Fruit fly (Drosophila melanogaster): ENCODE results near the gene CG34175.

Gene CG34175

DNA sequence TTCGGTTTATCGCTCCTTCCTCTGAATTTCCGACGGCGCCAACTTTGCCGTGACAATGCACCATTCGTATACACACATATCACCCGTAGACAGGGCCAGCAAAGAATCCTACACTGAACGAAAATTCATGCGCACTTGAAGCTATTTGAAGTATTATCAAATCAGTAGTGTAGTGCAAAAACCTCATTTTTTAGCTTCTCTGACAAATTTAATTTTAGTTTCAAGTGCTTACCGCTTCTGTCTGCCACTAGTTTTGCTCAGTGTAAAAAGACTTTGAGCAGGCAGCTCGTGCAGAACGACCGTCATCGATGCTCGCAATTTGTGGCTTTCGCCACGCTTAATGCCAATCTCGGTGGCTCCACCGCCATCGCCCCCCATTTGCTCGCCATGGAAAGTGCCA, 47.0 kb downstream of the CG34175 start (continued):
- TF ChIP-seq zen (tag; optimal IDR thresholded peaks at IDR 0.05): peak; percentile 56
- peak; percentile 18 for TF ChIP-seq CG8089 (GFP tag; optimal IDR thresholded peaks at IDR 0.05)
- TF ChIP-seq CG7963 (GFP tag; IDR thresholded peaks at IDR 0.05; ENCODE audit: partially characterized antibody): no peak
- peak; percentile 32 for TF ChIP-seq Hr3 (GFP tag; optimal IDR thresholded peaks at IDR 0.05)
- peak; percentile 21 for TF ChIP-seq lilli (GFP tag; optimal IDR thresholded peaks at IDR 0.05)
- TF ChIP-seq ERR (GFP tag; optimal IDR thresholded peaks at IDR 0.05): peak; percentile 22
- TF ChIP-seq Aef1 (GFP tag; IDR thresholded peaks at IDR 0.05): peak; percentile 38; the same call in 1 of the 3 replicates
- no peak for TF ChIP-seq CG7987 (GFP tag; optimal IDR thresholded peaks at IDR 0.05)
- peak; percentile 55 for TF ChIP-seq CG12769 (tag; optimal IDR thresholded peaks at IDR 0.05)
- no peak for TF ChIP-seq unpg (GFP tag; optimal IDR thresholded peaks at IDR 0.05)
- TF ChIP-seq pb (GFP tag; optimal IDR thresholded peaks at IDR 0.05): peak; percentile 34
- TF ChIP-seq Nf-YA (GFP tag; IDR thresholded peaks at IDR 0.05): peak; percentile 38; the same call in 1 of the 2 replicates
- peak; percentile 5 for TF ChIP-seq her (GFP tag; optimal IDR thresholded peaks at IDR 0.05)
- no peak for TF ChIP-seq CG10959 (GFP tag; IDR thresholded peaks at IDR 0.05)
- peak; percentile 45; the same call in 1 of the 2 replicates for TF ChIP-seq CG3847 (GFP tag; IDR thresholded peaks at IDR 0.05)
- peak; percentile 35 for TF ChIP-seq CG10979 (tag; optimal IDR thresholded peaks at IDR 0.05)
- TF ChIP-seq CG31388 (GFP tag; optimal IDR thresholded peaks at IDR 0.05): no peak
- TF ChIP-seq Meics (GFP tag; optimal IDR thresholded peaks at IDR 0.05): peak; percentile 21
- TF ChIP-seq CG6654 (GFP tag; optimal IDR thresholded peaks at IDR 0.05): no peak
- peak; percentile 59; the same call in 1 of the 2 replicates for TF ChIP-seq CG17328 (GFP tag; IDR thresholded peaks at IDR 0.05)
- no peak for TF ChIP-seq CG18764 (GFP tag; optimal IDR thresholded peaks at IDR 0.05)
- TF ChIP-seq vfl (GFP tag; optimal IDR thresholded peaks at IDR 0.05): peak; percentile 24
- TF ChIP-seq CG10209 (GFP tag; optimal IDR thresholded peaks at IDR 0.05): peak; percentile 51
- TF ChIP-seq zen2 (GFP tag; IDR thresholded peaks at IDR 0.05; ENCODE audit: partially characterized antibody): no peak
- 0 out of 2 replicates have a peak, but pooled peaks have one; percentile 44 for TF ChIP-seq chm (GFP tag; IDR thresholded peaks at IDR 0.05)
- peak; percentile 19 for TF ChIP-seq Atf-2 (GFP tag; optimal IDR thresholded peaks at IDR 0.05)
- TF ChIP-seq Blimp-1 (GFP tag; optimal IDR thresholded peaks at IDR 0.05): peak; percentile 42
- peak; percentile 16 for TF ChIP-seq org-1 (GFP tag; optimal IDR thresholded peaks at IDR 0.05)
- no peak for TF ChIP-seq knrl (GFP tag; IDR thresholded peaks at IDR 0.05; ENCODE audit: partially characterized antibody)
- peak; percentile 11; the same call in 1 of the 2 replicates for TF ChIP-seq CG9215 (GFP tag; IDR thresholded peaks at IDR 0.05)
- no peak for TF ChIP-seq CG5180 (GFP tag; optimal IDR thresholded peaks at IDR 0.05)
- TF ChIP-seq CG34422 (GFP tag; IDR thresholded peaks at IDR 0.05): 0 out of 3 replicates have a peak, but pooled peaks have one; percentile 44
- TF ChIP-seq CG2889 (GFP tag; IDR thresholded peaks at IDR 0.05): 0 out of 3 replicates have a peak, but pooled peaks have one; percentile 47
- TF ChIP-seq hkb (optimal IDR thresholded peaks at IDR 0.05): no peak
- TF ChIP-seq hkb (GFP tag; IDR thresholded peaks at IDR 0.05): peak; percentile 63
- TF ChIP-seq CG13424 (tag; optimal IDR thresholded peaks at IDR 0.05): peak; percentile 16
- TF ChIP-seq HLH54F (GFP tag; optimal IDR thresholded peaks at IDR 0.05): peak; percentile 9
- no peak for TF ChIP-seq fd64A (GFP tag; optimal IDR thresholded peaks at IDR 0.05)
- peak; percentile 35 for TF ChIP-seq grau (tag; optimal IDR thresholded peaks at IDR 0.05)
- TF ChIP-seq otp (GFP tag; IDR thresholded peaks at IDR 0.05): peak; percentile 67; the same call in 1 of the 3 replicates
- TF ChIP-seq CG11456 (GFP tag; IDR thresholded peaks at IDR 0.05): peak; percentile 60; the same call in 1 of the 3 replicates
- TF ChIP-seq Abd-B (GFP tag; optimal IDR thresholded peaks at IDR 0.05): peak; percentile 18
- no peak for TF ChIP-seq caup (GFP tag; optimal IDR thresholded peaks at IDR 0.05; ENCODE audit: severe bottlenecking)
- TF ChIP-seq crp (GFP tag; optimal IDR thresholded peaks at IDR 0.05): no peak
- no peak for TF ChIP-seq prd (optimal IDR thresholded peaks at IDR 0.05)
- TF ChIP-seq prd (GFP tag; IDR thresholded peaks at IDR 0.05): peak; percentile 77
- TF ChIP-seq CG8388 (GFP tag; optimal IDR thresholded peaks at IDR 0.05): no peak
- TF ChIP-seq nom (GFP tag; optimal IDR thresholded peaks at IDR 0.05): peak; percentile 6
- TF ChIP-seq NC2β (GFP tag; optimal IDR thresholded peaks at IDR 0.05): peak; percentile 8
- TF ChIP-seq CG16815 (GFP tag; optimal IDR thresholded peaks at IDR 0.05): peak; percentile 4
